Worm (Caenorhabditis elegans) whole organism, young adult: ENCODE results near the gene pqn-87.

Source experiments
- B0019.2 ChIP-seq: fragments of 200-800 bp; sonication (Bioruptor generic); conservative IDR thresholded peaks from 2 replicates; pipeline ENCODE4 v1.3.6; 2022; ENCODE audit warnings: missing genetic modification reagents, missing genetic modification characterization, missing compliant biosample characterization
- B0261.1 ChIP-seq: sonication (generic microtip); optimal IDR thresholded peaks from 2 replicates; lab custom pipeline; 2016; ENCODE audit warnings: mild to moderate bottlenecking, missing genetic modification characterization, moderate library complexity, missing compliant biosample characterization
- B0336.3 ChIP-seq: fragments of 200-800 bp; sonication (Bioruptor generic); IDR thresholded peaks from 2 replicates; pipeline ENCODE4 v1.3.6; 2022; ENCODE audit warnings: missing genetic modification characterization, missing compliant biosample characterization
- C06A6.2 ChIP-seq: fragments of 200-800 bp; sonication (Bioruptor generic); conservative IDR thresholded peaks from 2 replicates; pipeline ENCODE4 v1.3.6; 2022; ENCODE audit warnings: missing genetic modification characterization, missing compliant biosample characterization
- C17E4.6 ChIP-seq: fragments of 200-800 bp; sonication (Bioruptor generic); IDR thresholded peaks from 2 replicates; pipeline ENCODE4 v1.3.6; 2022; ENCODE audit warnings: missing genetic modification reagents, missing genetic modification characterization, missing compliant biosample characterization
- F49E8.2 ChIP-seq: sonication (generic microtip); optimal IDR thresholded peaks from 3 replicates; lab custom pipeline; 2017; ENCODE audit warnings: missing genetic modification characterization, mild to moderate bottlenecking, missing compliant biosample characterization, antibody characterized with exemption, moderate library complexity; ENCODE audit not compliant: insufficient read depth
- K12H6.12 ChIP-seq: fragments of 200-800 bp; sonication (Bioruptor generic); optimal IDR thresholded peaks from 2 replicates; lab custom pipeline; 2018; ENCODE audit warnings: mild to moderate bottlenecking, missing genetic modification characterization, missing compliant biosample characterization
- T26A5.8 ChIP-seq: sonication (generic microtip); optimal IDR thresholded peaks from 2 replicates; lab custom pipeline; 2016; ENCODE audit warnings: missing genetic modification characterization, missing compliant biosample characterization
- Y53F4B.3 ChIP-seq: fragments of 200-800 bp; sonication (Bioruptor generic); IDR thresholded peaks from 2 replicates; pipeline ENCODE4 v1.3.6; 2022; ENCODE audit warnings: missing genetic modification reagents, missing genetic modification characterization, missing compliant biosample characterization
- Y53G8AR.9 ChIP-seq: fragments of 200-800 bp; sonication (Bioruptor generic); conservative IDR thresholded peaks from 2 replicates; pipeline ENCODE4 v1.3.6; 2022; ENCODE audit warnings: missing genetic modification reagents, missing genetic modification characterization, missing compliant biosample characterization
- Y56A3A.18 ChIP-seq: fragments of 200-800 bp; sonication (Bioruptor generic); IDR thresholded peaks from 2 replicates; pipeline ENCODE4 v1.3.6; 2022; ENCODE audit warnings: missing genetic modification reagents, missing genetic modification characterization, missing compliant biosample characterization
- Y79H2A.3 ChIP-seq: fragments of 200-800 bp; sonication (Bioruptor generic); conservative IDR thresholded peaks from 2 replicates; pipeline ENCODE4 v1.3.6; 2022; ENCODE audit warnings: missing genetic modification reagents, missing genetic modification characterization, missing compliant biosample characterization
- Y95B8A.8 ChIP-seq: fragments of 200-800 bp; sonication (Bioruptor generic); IDR thresholded peaks from 2 replicates; pipeline ENCODE4 v1.3.6; 2022; ENCODE audit warnings: missing genetic modification reagents, missing genetic modification characterization, missing compliant biosample characterization
- aptf-2 ChIP-seq: fragments of 200-800 bp; sonication (Bioruptor generic); conservative IDR thresholded peaks from 2 replicates; pipeline ENCODE4 v1.3.6; 2022; ENCODE audit warnings: missing genetic modification reagents, missing genetic modification characterization, missing compliant biosample characterization
- atf-7 ChIP-seq: sonication (generic microtip); optimal IDR thresholded peaks from 2 replicates; lab custom pipeline; 2017; ENCODE audit warnings: mild to moderate bottlenecking, missing genetic modification characterization, missing compliant biosample characterization
- attf-3 ChIP-seq: fragments of 200-800 bp; sonication (Bioruptor generic); conservative IDR thresholded peaks from 2 replicates; pipeline ENCODE4 v1.3.6; 2022; ENCODE audit warnings: missing genetic modification reagents, missing genetic modification characterization, missing compliant biosample characterization
- bed-2 ChIP-seq: fragments of 200-800 bp; sonication (Bioruptor generic); IDR thresholded peaks from 2 replicates; pipeline ENCODE4 v1.3.6; 2022; ENCODE audit warnings: missing genetic modification reagents, missing genetic modification characterization, missing compliant biosample characterization
- cebp-1 ChIP-seq, 2 experiments: fragments of 200-800 bp in 1 of 2; sonication (Bioruptor generic) in 1 of 2; sonication (generic microtip) in 1 of 2; IDR thresholded peaks in 1 of 2; optimal IDR thresholded peaks in 1 of 2; 2 replicates each; pipeline versions ENCODE4 v1.3.6 to Lab custom; 2017 to 2022; ENCODE audit warnings: missing compliant biosample characterization in 2 of 2, missing genetic modification characterization in 2 of 2, mild to moderate bottlenecking in 1 of 2, missing genetic modification reagents in 1 of 2, moderate library complexity in 1 of 2
- dpff-1 ChIP-seq: sonication (generic microtip); optimal IDR thresholded peaks from 2 replicates; lab custom pipeline; 2017; ENCODE audit warnings: mild to moderate bottlenecking, missing genetic modification characterization, missing compliant biosample characterization
- egl-44 ChIP-seq: fragments of 200-800 bp; sonication (Bioruptor generic); IDR thresholded peaks from 2 replicates; pipeline ENCODE4 v1.3.6; 2022; ENCODE audit warnings: missing genetic modification reagents, missing genetic modification characterization, missing compliant biosample characterization
- egrh-3 ChIP-seq: fragments of 200-800 bp; sonication (Bioruptor generic); IDR thresholded peaks from 2 replicates; pipeline ENCODE4 v1.3.6; 2022; ENCODE audit warnings: missing genetic modification reagents, missing genetic modification characterization, missing compliant biosample characterization
- ekl-4 ChIP-seq: fragments of 200-800 bp; sonication (Bioruptor generic); IDR thresholded peaks from 2 replicates; pipeline ENCODE4 v1.3.6; 2022; ENCODE audit warnings: missing genetic modification reagents, missing genetic modification characterization, missing compliant biosample characterization
- gei-17 ChIP-seq: fragments of 200-800 bp; sonication (Bioruptor generic); optimal IDR thresholded peaks from 2 replicates; lab custom pipeline; 2018; ENCODE audit warnings: mild to moderate bottlenecking, missing genetic modification characterization, missing compliant biosample characterization
- hmg-20 ChIP-seq: fragments of 200-800 bp; sonication (Bioruptor generic); IDR thresholded peaks from 2 replicates; pipeline ENCODE4 v1.3.6; 2022; ENCODE audit warnings: missing genetic modification reagents, missing genetic modification characterization, missing compliant biosample characterization
- hrde-1 ChIP-seq: sonication (generic microtip); optimal IDR thresholded peaks from 2 replicates; lab custom pipeline; 2016; ENCODE audit warnings: missing genetic modification characterization, mild to moderate bottlenecking, missing compliant biosample characterization, moderate library complexity, missing genotype, missing genetic modification reagents, borderline replicate concordance
- lin-26 ChIP-seq: fragments of 200-800 bp; sonication (Bioruptor generic); IDR thresholded peaks from 2 replicates; pipeline ENCODE4 v1.3.6; 2022; ENCODE audit warnings: missing genetic modification reagents, missing genetic modification characterization, missing compliant biosample characterization
- lsl-1 ChIP-seq: fragments of 200-800 bp; sonication (Bioruptor generic); optimal IDR thresholded peaks from 2 replicates; lab custom pipeline; 2018; ENCODE audit warnings: mild to moderate bottlenecking, missing genetic modification characterization, moderate library complexity, missing compliant biosample characterization
- madf-3 ChIP-seq: fragments of 200-800 bp; sonication (Bioruptor generic); IDR thresholded peaks from 2 replicates; pipeline ENCODE4 v1.3.6; 2022; ENCODE audit warnings: missing genetic modification reagents, missing genetic modification characterization, missing compliant biosample characterization
- nhr-27 ChIP-seq: fragments of 200-800 bp; sonication (Bioruptor generic); optimal IDR thresholded peaks from 2 replicates; lab custom pipeline; 2018; ENCODE audit warnings: mild to moderate bottlenecking, missing genetic modification characterization, moderate library complexity, missing compliant biosample characterization
- nhr-90 ChIP-seq: sonication (generic microtip); optimal IDR thresholded peaks from 2 replicates; lab custom pipeline; 2016; ENCODE audit warnings: missing genotype, mild to moderate bottlenecking, missing genetic modification characterization, missing compliant biosample characterization
- pha-4 ChIP-seq: fragments of 150-350 bp; sonication (generic microtip); optimal IDR thresholded peaks from 2 replicates; lab custom pipeline; 2014; ENCODE audit warnings: missing biosample characterization, missing genetic modification reagents, missing genetic modification characterization
- rpc-1 ChIP-seq, 2 experiments: fragments of 150-350 bp in 1 of 2; sonication (generic microtip) in 1 of 2; optimal IDR thresholded peaks; 2 replicates each; lab custom pipeline; 2014 to 2018; ENCODE audit warnings: missing biosample characterization in 1 of 2, missing genetic modification characterization in 1 of 2, missing genetic modification reagents in 1 of 2, missing genotype in 1 of 2
- sptf-2 ChIP-seq: fragments of 200-800 bp; sonication (Bioruptor generic); optimal IDR thresholded peaks from 2 replicates; lab custom pipeline; 2018; ENCODE audit warnings: mild to moderate bottlenecking, missing genetic modification characterization, missing compliant biosample characterization
- unc-130 ChIP-seq: sonication (generic microtip); optimal IDR thresholded peaks from 2 replicates; lab custom pipeline; 2016; ENCODE audit warnings: missing genetic modification reagents, missing genetic modification characterization, missing compliant biosample characterization

Gene pqn-87

ce11 chrII:12204617-12205016, 20.3 kb downstream of the pqn-87 start:
- no peak for TF ChIP-seq nhr-27 (tag; lab: Kevin White, UChicago)
- no peak for TF ChIP-seq T26A5.8 (tag; lab: Kevin White, UChicago)
- no peak for TF ChIP-seq pha-4 (tag; lab: Kevin White, UChicago)

ce11 chrII:12202921-12203320, 22.0 kb downstream of the pqn-87 start, which contains the start of gene aqp-12:
TSS of gene aqp-12 (plus strand) at chrII:12203221.
- TF ChIP-seq ekl-4 (GFP tag; lab: Robert Waterston, UW) (no peak), attf-3 (GFP tag; lab: Robert Waterston, UW) (no peak)

- TF ChIP-seq lin-26 (GFP tag; lab: Robert Waterston, UW) (no peak), bed-2 (GFP tag; lab: Robert Waterston, UW) (no peak), C06A6.2 (GFP tag; lab: Robert Waterston, UW) (no peak), Y53F4B.3 (no peak), madf-3 (GFP tag; lab: Robert Waterston, UW) (no peak), Y95B8A.8 (GFP tag; lab: Robert Waterston, UW) (no peak), hrde-1 (tag; lab: Kevin White, UChicago) (no peak), aptf-2 (GFP tag; lab: Robert Waterston, UW) (no peak), Y53G8AR.9 (GFP tag; lab: Robert Waterston, UW) (no peak), egrh-3 (GFP tag; lab: Robert Waterston, UW) (no peak), hmg-20 (GFP tag; lab: Robert Waterston, UW) (no peak), attf-3 (GFP tag; lab: Robert Waterston, UW) (no peak), B0261.1 (tag; lab: Kevin White, UChicago) (no peak)
These were observed 22.6 kb downstream of the pqn-87 start, which contains the start of gene trpp-5 for ce11 chrII:12202281-12202680. TSS of gene trpp-5 (minus strand) at chrII:12202381.

ce11 chrII:12199912-12200637, 24.8 kb downstream of the pqn-87 start, which contains the start of gene polg-1:
TSS of gene polg-1 (minus strand) at chrII:12199962.
- TF ChIP-seq unc-130 (GFP tag; lab: Kevin White, UChicago) (no peak), lsl-1 (GFP tag; lab: Kevin White, UChicago) (peak; percentile 46), B0336.3 (no peak)

ce11 chrII:12199209-12199608, 25.7 kb downstream of the pqn-87 start:
- no peak for TF ChIP-seq gei-17 (GFP tag; lab: Kevin White, UChicago)
- no peak for TF ChIP-seq C06A6.2 (GFP tag; lab: Robert Waterston, UW)
- no peak for TF ChIP-seq B0019.2 (GFP tag; lab: Robert Waterston, UW)
- TF ChIP-seq Y79H2A.3, result no peak
- TF ChIP-seq unc-130 (GFP tag; lab: Kevin White, UChicago), result no peak
- no peak for TF ChIP-seq dpff-1 (tag; lab: Kevin White, UChicago)
- no peak for TF ChIP-seq cebp-1 (GFP tag; IDR thresholded peaks at IDR 0.05; lab: Robert Waterston, UW)
- no peak for TF ChIP-seq cebp-1 (tag; optimal IDR thresholded peaks at IDR 0.05; lab: Kevin White, UChicago)
- no peak for TF ChIP-seq nhr-90
- no peak for TF ChIP-seq atf-7 (tag; lab: Kevin White, UChicago)
- TF ChIP-seq rpc-1 (optimal IDR thresholded peaks at IDR 0.05; lab: Kevin White, UChicago), result no peak
- no peak for TF ChIP-seq rpc-1 (tag; optimal IDR thresholded peaks at IDR 0.05; lab: Kevin White, UChicago)
- no peak for TF ChIP-seq K12H6.12 (tag; lab: Kevin White, UChicago)
- TF ChIP-seq B0336.3, result no peak
- TF ChIP-seq sptf-2 (GFP tag; lab: Kevin White, UChicago), result no peak
- TF ChIP-seq F49E8.2, result no peak
- no peak for TF ChIP-seq C17E4.6 (GFP tag; lab: Robert Waterston, UW)
- no peak for TF ChIP-seq bed-2 (GFP tag; lab: Robert Waterston, UW)
- no peak for TF ChIP-seq egl-44 (GFP tag; lab: Robert Waterston, UW)
- no peak for TF ChIP-seq aptf-2 (GFP tag; lab: Robert Waterston, UW)
- no peak for TF ChIP-seq Y56A3A.18
- TF ChIP-seq, all 124 proteins: peak for 0
